Fruit fly (Drosophila melanogaster): ENCODE measurements around the gene hdm.

hdm gene

DNA sequence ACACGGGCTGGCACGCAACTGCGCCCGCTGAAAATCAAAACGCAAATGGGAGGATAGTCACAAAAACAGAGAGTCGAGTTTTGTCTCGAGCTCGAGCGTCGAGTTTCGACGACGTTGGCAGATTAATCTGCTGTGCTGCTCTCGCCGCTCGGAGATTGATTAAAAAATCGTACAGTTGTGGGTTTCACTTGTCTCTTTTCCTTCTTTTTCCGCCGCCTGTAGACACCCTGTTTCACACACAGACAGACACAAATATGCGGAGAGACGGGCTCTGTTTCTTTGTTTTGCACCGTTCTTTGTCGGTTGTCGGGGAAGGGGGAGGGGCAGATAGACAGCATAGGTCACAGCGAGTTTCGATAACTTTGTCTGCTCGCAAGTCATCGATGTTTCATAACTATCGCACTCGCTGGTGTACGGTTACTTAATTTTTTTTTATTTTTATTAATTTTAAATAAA lies 27.0 kb upstream of the hdm start, which contains the start of gene orion:
TSS of gene orion (minus strand) at position 51 of the 456 bp plus-strand sequence.
- TF ChIP-seq Dll (optimal IDR thresholded peaks at IDR 0.05) = peak; percentile 39
- TF ChIP-seq usp (GFP tag; optimal IDR thresholded peaks at IDR 0.05) = no peak

DNA sequence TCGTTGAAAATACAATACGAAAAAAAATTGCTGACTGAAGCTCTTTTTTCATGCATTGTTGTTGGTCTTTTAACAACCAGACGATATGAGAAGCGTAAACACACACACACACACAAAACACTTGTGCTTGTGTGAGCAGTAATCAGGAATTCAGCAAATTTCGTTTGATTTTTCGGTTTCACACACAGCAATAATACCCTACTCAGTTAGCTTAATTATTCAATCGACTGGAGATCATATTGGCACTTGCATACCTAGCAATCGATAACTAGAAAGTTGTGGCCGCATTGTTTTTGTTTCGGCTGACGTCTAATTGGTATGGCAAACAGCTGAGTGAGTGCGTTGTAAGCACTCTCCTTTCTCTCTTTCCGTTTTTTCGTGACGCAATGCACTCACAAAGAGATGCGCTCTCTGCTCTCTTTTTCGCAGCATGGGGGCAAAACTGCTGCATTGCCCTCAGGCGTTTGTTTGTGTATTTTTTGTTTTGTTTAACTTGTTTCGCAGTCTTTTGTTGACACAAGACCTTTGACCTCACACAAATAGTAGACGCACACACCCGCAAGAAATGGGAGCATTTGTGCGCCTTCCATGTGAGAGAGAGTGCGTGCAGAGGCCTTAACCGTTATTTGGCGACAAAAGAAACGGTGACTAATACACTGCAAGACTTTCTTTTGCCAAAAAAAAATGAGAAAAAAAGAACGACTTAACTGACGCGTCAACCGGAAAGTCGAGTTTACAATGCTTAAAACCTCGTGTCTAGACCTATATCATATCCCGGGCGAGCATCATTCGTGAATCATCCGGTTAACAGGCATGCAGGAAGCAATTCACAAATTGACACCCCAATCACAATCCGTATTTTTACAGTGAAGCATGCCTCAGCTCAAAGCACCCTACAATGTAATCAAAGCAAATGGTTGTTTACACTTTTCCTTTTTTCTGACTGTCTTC lies 25.1 kb upstream of the hdm start:
- TF ChIP-seq usp (GFP tag; optimal IDR thresholded peaks at IDR 0.05) (no peak), Dll (optimal IDR thresholded peaks at IDR 0.05) (peak; percentile 94)

DNA sequence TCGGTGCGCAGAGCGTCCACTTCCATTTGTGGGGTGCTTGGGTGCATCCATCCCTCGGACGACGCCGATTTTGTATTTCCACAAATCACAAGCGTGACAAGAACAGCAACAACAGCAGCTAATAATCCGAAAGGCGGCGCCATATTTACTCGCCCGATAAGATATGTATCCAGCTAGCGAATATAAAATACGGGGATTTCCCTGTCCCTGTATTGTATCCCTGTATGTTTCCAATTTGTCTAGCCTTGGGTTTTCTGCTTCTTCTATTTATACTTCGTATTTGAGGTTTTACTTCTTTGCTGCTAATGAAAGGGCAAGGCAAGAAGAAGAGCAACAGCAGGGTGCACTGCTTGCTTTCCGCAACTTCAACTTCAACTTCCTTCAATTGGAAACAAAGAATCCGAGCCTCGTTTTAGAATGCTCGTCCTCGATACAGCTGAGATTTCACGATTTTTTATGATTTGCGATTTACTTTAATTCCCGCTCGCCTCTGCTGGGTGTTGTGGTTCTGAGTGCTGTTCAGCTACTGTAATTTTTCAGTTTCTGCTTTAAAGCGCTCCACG lies 24.3 kb upstream of the hdm start:
- TF ChIP-seq Dll (optimal IDR thresholded peaks at IDR 0.05) (no peak), psq (optimal IDR thresholded peaks at IDR 0.05) (no peak), pan (optimal IDR thresholded peaks at IDR 0.05) (no peak), usp (GFP tag; optimal IDR thresholded peaks at IDR 0.05) (no peak), EcR (GFP tag; optimal IDR thresholded peaks at IDR 0.05) (no peak), CG8478 (optimal IDR thresholded peaks at IDR 0.05) (no peak)

DNA sequence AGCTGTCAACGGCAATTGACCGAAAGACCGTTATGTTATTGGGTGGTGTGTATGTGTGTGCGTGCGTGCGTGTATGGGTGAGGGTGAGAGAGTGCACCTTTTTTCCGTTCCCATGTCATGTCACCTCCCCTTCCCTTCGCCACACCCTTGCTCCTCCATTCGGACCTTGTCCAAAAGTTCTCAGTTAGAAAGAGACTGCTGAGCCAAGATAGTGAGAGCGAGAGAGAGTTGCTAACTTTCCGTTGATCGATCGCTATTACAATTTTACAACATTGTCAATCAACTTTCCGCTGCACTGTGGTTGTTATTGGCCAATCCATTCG lies 18.5 kb upstream of the hdm start:
- TF ChIP-seq psq (optimal IDR thresholded peaks at IDR 0.05) (no peak), pan (optimal IDR thresholded peaks at IDR 0.05) (no peak), EcR (GFP tag; optimal IDR thresholded peaks at IDR 0.05) (no peak), CG8478 (optimal IDR thresholded peaks at IDR 0.05) (no peak), usp (GFP tag; optimal IDR thresholded peaks at IDR 0.05) (no peak), Dll (optimal IDR thresholded peaks at IDR 0.05) (no peak)

DNA sequence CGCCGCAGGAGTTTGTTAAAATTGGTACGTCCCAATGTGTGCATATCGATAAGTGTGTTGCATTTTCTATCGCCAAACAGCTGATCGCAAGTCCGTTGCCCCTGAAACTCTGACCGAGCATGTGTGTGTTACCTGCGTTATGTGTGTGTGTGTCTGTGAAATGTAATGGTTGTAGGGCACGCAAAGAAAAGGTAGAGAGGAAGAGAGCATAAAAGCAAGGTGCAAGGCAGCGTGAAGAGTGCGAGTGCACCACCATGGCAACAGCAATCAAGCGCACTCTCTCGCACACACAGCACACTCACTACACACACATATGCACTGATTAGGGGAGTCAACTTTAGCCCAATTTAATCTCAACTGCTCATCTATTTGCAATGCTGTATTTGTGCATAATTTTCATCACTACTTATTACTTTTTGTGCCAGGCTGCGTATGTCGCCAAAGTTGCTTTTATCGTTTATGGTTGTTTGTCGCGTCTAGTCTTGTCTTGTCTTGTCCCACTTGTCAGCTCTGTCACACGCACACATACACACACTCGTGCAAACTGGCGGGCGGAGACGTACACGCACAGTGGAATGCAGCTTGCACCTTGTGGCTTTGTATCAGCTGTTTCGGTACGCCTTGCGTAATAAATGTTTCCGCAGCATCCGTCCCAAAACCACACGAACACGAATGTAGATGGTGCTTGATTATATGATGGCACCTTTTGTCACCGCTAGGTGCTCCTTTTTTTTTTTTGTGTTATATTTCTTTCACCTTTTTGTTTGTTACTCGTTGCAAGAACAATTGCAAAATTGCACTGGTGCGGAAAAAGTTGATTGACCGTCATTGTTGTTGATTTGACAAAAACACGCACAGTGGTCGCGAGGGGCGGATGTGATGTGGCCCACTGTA lies 17.9 kb upstream of the hdm start:
- no peak for TF ChIP-seq pan (optimal IDR thresholded peaks at IDR 0.05)
- TF ChIP-seq usp (GFP tag; optimal IDR thresholded peaks at IDR 0.05) = no peak
- TF ChIP-seq EcR (GFP tag; optimal IDR thresholded peaks at IDR 0.05) = peak in 1 of 2 experiments; percentile 91
- no peak for TF ChIP-seq psq (optimal IDR thresholded peaks at IDR 0.05)
- TF ChIP-seq CG8478 (optimal IDR thresholded peaks at IDR 0.05) = peak; percentile 34
- no peak for TF ChIP-seq Dll (optimal IDR thresholded peaks at IDR 0.05)

DNA sequence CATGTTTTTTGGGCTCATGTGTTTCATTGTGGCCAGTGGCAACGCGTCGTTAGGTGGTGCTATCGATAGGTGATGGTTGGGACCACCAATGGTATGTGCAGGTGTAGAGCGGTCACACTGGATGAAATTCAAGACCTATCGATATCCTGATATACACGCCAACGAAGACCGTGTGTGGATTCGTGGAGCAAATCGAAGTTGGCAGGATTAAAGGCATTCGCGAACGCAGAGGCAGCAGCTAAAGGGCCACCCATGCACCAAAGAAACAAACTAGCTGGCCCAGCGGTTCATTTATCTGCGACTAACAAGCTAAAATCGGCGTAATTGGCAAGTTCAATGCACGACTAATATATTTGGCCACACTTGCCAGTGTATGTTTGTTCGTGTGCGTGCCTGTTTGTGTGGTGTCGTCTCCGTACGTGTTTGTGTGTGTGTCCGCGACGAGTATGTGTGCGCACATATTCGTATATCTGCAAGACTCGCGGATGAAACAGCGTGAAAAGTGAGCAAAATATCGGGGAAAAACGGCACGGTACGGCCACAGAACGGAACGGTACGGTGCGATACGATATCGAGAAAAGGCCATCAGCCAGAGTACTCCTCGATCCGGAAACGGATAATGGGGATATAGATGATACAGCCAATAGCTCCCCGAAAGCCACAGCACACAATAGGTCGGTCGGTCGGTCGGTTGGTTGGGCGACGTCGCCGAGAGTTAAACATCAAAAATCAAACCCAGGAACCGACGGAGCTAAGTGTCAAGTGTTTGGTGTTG lies 16.1 kb upstream of the hdm start, which contains the start of gene Ubr3:
TSS of gene Ubr3 (plus strand) at position 99 of the 775 bp plus-strand sequence.
- TF ChIP-seq psq (optimal IDR thresholded peaks at IDR 0.05) = no peak
- TF ChIP-seq usp (GFP tag; optimal IDR thresholded peaks at IDR 0.05) = no peak
- no peak for TF ChIP-seq pan (optimal IDR thresholded peaks at IDR 0.05)
- no peak for TF ChIP-seq Dll (optimal IDR thresholded peaks at IDR 0.05)
- no peak for TF ChIP-seq EcR (GFP tag; optimal IDR thresholded peaks at IDR 0.05)
- no peak for TF ChIP-seq CG8478 (optimal IDR thresholded peaks at IDR 0.05)

DNA sequence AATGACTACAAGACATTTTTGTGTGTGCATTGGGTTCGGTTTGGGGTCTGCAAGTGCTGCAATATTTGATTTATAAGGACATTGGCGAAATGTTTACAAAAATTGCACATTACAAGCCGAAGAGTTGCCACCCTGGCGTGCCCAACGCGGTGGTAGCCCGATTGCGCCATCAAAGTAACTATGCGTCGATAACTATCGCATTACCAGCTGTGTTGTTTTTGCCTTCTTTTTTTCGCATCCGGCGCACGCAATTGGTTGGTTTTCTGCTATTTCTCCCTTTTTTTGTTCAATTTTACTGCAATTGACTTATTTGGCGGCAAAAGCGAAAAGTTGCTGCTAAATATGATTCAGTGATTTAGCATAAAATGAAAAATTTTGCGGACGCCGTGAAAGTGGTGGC lies 14.7 kb upstream of the hdm start, which contains the start of gene RpS14b:
TSS of gene RpS14b (plus strand) at position 220 of the 400 bp plus-strand sequence.
- no peak for TF ChIP-seq psq (optimal IDR thresholded peaks at IDR 0.05)
- TF ChIP-seq usp (GFP tag; optimal IDR thresholded peaks at IDR 0.05) = no peak

DNA sequence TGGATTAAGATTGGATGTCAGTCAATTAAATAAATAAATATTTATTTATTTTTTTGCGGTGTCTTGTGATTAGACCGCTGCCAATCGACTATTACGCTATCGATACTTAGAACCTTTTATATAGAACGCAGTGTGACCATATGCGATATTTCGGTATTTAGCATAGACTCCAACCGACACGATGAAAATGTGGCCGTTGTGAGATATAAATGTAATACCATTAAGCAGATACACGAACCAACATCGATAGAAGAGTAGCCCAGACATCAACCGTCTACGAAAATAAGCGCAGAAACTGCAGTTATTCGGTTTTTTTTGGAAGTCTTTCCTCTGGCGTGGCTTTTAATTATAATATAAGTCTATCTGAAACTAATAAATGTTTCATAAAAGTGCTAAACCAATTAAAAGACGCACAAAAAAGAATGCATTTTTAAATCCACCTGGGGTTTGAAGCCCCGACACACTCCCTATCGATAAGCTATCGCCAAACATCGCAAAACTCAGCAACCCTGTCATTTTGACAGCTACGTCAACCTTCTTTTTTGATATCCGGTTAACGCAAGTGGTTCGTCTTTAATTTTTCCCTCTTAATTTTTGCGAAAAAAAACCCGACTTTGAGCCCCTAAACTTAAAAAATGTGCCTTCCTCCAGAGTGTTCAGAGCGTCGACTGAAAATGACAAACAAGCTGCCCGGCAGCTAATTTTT lies 13.4 kb upstream of the hdm start, which contains the start of the genes Dhdds and RpS14a:
TSS of gene Dhdds (minus strand) at position 142 of the 706 bp plus-strand sequence.
TSS of gene RpS14a (plus strand) at position 533 of the 706 bp plus-strand sequence.
- no peak for TF ChIP-seq usp (GFP tag; optimal IDR thresholded peaks at IDR 0.05)
- TF ChIP-seq psq (optimal IDR thresholded peaks at IDR 0.05) = no peak
- no peak for TF ChIP-seq Dll (optimal IDR thresholded peaks at IDR 0.05)
- TF ChIP-seq EcR (GFP tag; optimal IDR thresholded peaks at IDR 0.05) = no peak
- no peak for TF ChIP-seq pan (optimal IDR thresholded peaks at IDR 0.05)
- no peak for TF ChIP-seq CG8478 (optimal IDR thresholded peaks at IDR 0.05)

DNA sequence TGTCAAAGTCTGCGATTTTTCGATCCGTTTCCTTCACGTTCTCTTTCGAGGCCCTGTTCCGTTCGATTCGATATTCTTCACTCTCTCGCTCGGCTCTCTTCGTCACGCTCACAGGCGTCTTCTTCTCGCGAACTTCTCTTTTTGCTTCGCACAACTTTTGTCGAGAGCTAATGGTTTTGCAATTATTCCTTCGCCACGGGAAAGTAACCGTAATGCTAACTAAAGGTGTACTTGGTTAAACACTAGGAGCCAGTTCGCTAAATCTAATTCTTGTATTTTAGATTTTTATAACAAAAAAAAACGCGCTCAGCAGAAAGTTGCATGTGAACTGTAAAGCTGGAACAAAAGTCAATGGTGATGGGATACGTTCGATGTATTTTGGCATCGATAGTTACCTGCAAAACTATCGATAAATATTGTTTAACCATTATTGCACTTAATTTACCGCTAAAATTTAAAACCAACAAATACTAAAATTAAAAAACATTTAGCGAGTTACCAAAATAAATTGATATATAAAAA lies 11.2 kb upstream of the hdm start, which contains the start of gene mahe:
TSS of gene mahe (minus strand) at position 355 of the 522 bp plus-strand sequence.
- TF ChIP-seq CG8478 (optimal IDR thresholded peaks at IDR 0.05) (no peak), usp (GFP tag; optimal IDR thresholded peaks at IDR 0.05) (no peak), EcR (GFP tag; optimal IDR thresholded peaks at IDR 0.05) (no peak), psq (optimal IDR thresholded peaks at IDR 0.05) (no peak), pan (optimal IDR thresholded peaks at IDR 0.05) (no peak), Dll (optimal IDR thresholded peaks at IDR 0.05) (no peak)

DNA sequence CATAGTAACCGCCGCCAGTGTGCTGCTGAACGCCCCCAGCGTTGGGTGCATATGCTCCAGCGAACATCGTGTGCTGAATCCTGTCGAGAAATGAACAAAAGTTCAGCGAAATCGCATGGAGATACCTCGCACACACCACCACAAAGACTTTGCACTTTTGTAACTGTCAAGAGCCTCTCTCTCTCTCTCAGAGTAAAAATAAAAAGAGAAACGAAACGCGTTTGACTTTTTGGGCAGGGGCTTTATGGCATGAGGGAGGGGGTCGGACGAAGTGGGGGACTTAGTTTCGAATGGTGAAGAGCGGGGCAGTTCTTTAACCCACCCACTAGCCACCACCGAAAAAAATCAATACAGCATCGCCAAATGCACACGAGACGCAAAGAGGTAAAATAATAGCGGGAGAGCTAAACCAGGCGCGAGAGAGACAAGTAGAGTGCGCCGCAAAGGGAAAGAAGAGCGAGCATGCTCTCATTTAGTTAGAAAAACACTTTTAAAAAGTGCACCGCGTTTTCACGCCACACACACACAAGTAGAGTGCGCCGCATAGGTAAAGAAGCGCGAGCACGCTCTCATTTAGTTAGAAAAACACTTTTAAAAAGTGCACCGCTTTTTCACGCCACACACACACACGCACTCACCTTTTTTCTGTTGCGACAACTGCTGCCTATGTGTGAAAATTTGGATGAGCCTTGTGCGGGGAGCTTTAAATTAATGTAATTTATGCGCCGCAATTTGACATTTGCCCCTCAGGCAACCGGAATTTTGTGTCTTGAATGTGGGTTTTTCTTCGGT lies 10.5 kb upstream of the hdm start:
- TF ChIP-seq psq (optimal IDR thresholded peaks at IDR 0.05) (no peak), pan (optimal IDR thresholded peaks at IDR 0.05) (no peak), Dll (optimal IDR thresholded peaks at IDR 0.05) (peak; percentile 84), CG8478 (optimal IDR thresholded peaks at IDR 0.05) (peak; percentile 0)

Data from whole organism.